Worm (Caenorhabditis elegans): ENCODE measurements around the gene eif-2Bgamma.
A peak's percentile ranks its signal among the peaks of the same experiment; 100 is the strongest.

Gene eif-2Bgamma

DNA sequence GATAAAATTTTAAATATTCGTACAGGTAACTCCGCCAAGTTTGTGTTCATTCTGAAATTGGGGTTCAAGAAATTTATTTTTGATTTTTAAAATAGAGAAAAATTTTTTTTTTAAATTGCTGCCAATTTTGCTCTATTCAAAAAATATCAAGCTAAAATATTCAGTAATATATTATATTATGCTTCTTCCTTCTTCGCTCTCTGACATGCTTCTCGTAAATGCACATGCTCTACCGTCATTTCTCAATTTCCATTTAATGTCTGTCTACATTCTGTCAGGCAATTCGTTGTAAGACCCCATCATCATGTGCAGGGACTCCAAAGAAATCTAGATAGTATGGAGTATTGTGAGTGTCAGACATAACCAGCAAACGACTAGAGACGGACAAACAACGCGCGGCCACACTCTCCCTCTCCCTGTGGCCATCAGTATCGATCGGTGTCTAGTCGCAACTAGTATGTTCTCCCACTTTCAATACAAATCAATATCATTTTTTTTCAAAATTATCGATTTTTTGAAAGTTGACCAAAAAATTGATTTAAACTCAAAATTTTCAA is 16.1 kb downstream of the eif-2Bgamma start, which contains the start of the genes malt-1 and ceh-38 (continued):
- TF ChIP-seq let-526 (GFP tag; IDR thresholded peaks at IDR 0.05) (0 out of 2 replicates have a peak, but pooled peaks have one; percentile 41), hmg-1.2 (GFP tag; IDR thresholded peaks at IDR 0.05) (peak; percentile 86), Y56A3A.18 (GFP tag; IDR thresholded peaks at IDR 0.05) (no peak), sptf-2 (GFP tag; optimal IDR thresholded peaks at IDR 0.05) (no peak), ztf-26 (tag; optimal IDR thresholded peaks at IDR 0.05) (peak; percentile 52), ceh-100 (GFP tag; IDR thresholded peaks at IDR 0.05) (peak; percentile 55; the same call in 1 of the 2 replicates), snpc-3.4 (tag; optimal IDR thresholded peaks at IDR 0.05) (no peak), hlh-12 (tag; optimal IDR thresholded peaks at IDR 0.05) (no peak), attf-6 (GFP tag; IDR thresholded peaks at IDR 0.05) (no peak), die-1 (tag; optimal IDR thresholded peaks at IDR 0.05) (no peak), egrh-3 (GFP tag; IDR thresholded peaks at IDR 0.05) (no peak), F23B12.7 (tag; optimal IDR thresholded peaks at IDR 0.05; ENCODE audit: insufficient read depth) (peak; percentile 74), lin-40 (tag; optimal IDR thresholded peaks at IDR 0.05) (peak; percentile 92), snpc-1.1 (tag; optimal IDR thresholded peaks at IDR 0.05; ENCODE audit: insufficient read depth) (peak; percentile 0), mel-28 (tag; optimal IDR thresholded peaks at IDR 0.05; ENCODE audit: borderline replicate concordance) (no peak), tlf-1 (GFP tag; optimal IDR thresholded peaks at IDR 0.05) (peak; percentile 76), ztf-22 (GFP tag; optimal IDR thresholded peaks at IDR 0.05) (no peak), Y79H2A.3 (GFP tag; conservative IDR thresholded peaks at IDR 0.05) (no peak), C17E4.6 (GFP tag; IDR thresholded peaks at IDR 0.05) (no peak), ekl-4 (GFP tag; IDR thresholded peaks at IDR 0.05) (peak; percentile 81), nhr-27 (tag; optimal IDR thresholded peaks at IDR 0.05) (no peak), atf-7 (tag; optimal IDR thresholded peaks at IDR 0.05) (peak; percentile 79), ceh-58 (GFP tag; IDR thresholded peaks at IDR 0.05) (no peak), hsf-1 (GFP tag; IDR thresholded peaks at IDR 0.05) (0 out of 2 replicates have a peak, but pooled peaks have one; percentile 9)

DNA sequence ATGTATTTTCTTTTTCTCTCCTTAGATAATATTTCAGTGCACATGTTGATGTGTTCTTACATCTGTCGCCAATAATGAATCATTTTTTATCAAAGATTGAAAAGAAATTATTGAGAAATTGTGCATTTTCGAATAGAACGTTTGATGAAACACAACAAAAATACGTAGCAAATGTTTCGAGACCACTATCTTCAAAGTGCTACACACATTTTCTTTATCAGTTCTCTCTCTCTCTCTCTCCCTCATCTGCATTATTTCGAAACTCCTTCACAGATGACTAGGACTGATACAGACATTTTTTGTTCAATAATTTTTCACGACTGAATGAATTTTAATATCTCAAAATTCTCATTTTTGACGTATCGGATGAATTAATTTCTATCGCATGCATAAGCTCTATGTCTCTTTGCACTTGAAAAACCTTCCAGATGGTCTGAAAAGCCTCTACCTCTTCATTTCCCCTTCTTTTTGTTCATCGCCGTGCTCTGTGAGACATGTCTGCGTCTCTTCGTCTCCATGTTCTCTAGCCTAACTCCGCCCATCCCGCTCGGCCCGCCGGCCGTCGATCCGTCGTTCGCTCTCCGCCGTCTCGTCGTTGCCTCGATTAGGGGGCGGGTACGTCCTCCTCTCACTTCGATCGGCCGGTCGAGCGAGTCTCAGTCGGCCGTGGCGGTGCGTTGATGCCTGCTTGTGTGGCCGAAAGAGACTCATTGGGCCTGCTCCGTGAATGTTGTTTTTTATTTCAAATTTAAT is 24.0 kb downstream of the eif-2Bgamma start:
- TF ChIP-seq zfh-2 (GFP tag; conservative IDR thresholded peaks at IDR 0.05) (peak; percentile 98), Y67H2A.10 (GFP tag; conservative IDR thresholded peaks at IDR 0.05) (no peak), ceh-79 (tag; optimal IDR thresholded peaks at IDR 0.05) (no peak), lin-40 (tag; optimal IDR thresholded peaks at IDR 0.05) (no peak), F57A8.1 (GFP tag; optimal IDR thresholded peaks at IDR 0.05) (no peak), F52B5.7 (tag; optimal IDR thresholded peaks at IDR 0.05) (peak; percentile 23), mel-28 (tag; optimal IDR thresholded peaks at IDR 0.05; ENCODE audit: borderline replicate concordance) (no peak), nhr-80 (tag; optimal IDR thresholded peaks at IDR 0.05) (peak; percentile 65), nfya-2 (GFP tag; IDR thresholded peaks at IDR 0.05) (no peak), ztf-3 (GFP tag; optimal IDR thresholded peaks at IDR 0.05) (no peak), ceh-27 (GFP tag; optimal IDR thresholded peaks at IDR 0.05) (peak; percentile 48), cebp-2 (GFP tag; IDR thresholded peaks at IDR 0.05) (no peak), lir-1 (GFP tag; conservative IDR thresholded peaks at IDR 0.05) (no peak), ceh-91 (GFP tag; IDR thresholded peaks at IDR 0.05) (0 out of 2 replicates have a peak, but pooled peaks have one; percentile 18), ets-4 (GFP tag; optimal IDR thresholded peaks at IDR 0.05) (peak; percentile 2), rpc-1 (optimal IDR thresholded peaks at IDR 0.05) (no peak), rpc-1 (tag; optimal IDR thresholded peaks at IDR 0.05) (no peak), lag-1 (GFP tag; IDR thresholded peaks at IDR 0.05) (no peak), somi-1 (GFP tag; optimal IDR thresholded peaks at IDR 0.05) (no peak), rec-8 (tag; optimal IDR thresholded peaks at IDR 0.05) (no peak), egl-18 (GFP tag; IDR thresholded peaks at IDR 0.05) (no peak), ama-1 (optimal IDR thresholded peaks at IDR 0.05) (no peak), ama-1 (GFP tag; optimal IDR thresholded peaks at IDR 0.05) (no peak), F33H1.4 (GFP tag; IDR thresholded peaks at IDR 0.05) (no peak), die-1 (tag; optimal IDR thresholded peaks at IDR 0.05) (no peak), lin-54 (GFP tag; optimal IDR thresholded peaks at IDR 0.05) (no peak), F23B12.7 (tag; optimal IDR thresholded peaks at IDR 0.05; ENCODE audit: insufficient read depth) (no peak)

All from whole organism, young adult.